Worm (Caenorhabditis elegans) whole organism, L3 larva: ENCODE measurements around the gene arx-4.

Experiments
- ZK546.5 ChIP-seq: sonication (generic microtip); optimal IDR thresholded peaks from 2 replicates; lab custom pipeline; 2017; ENCODE audit warnings: missing biosample characterization, missing genetic modification characterization
- ceh-16 ChIP-seq: sonication (generic microtip); optimal IDR thresholded peaks from 2 replicates; lab custom pipeline; 2017; ENCODE audit warnings: missing biosample characterization, missing genetic modification characterization
- ztf-11 ChIP-seq: fragments of 150-350 bp; optimal IDR thresholded peaks from 2 replicates; lab custom pipeline; 2014; ENCODE audit warnings: missing biosample characterization, missing genetic modification characterization

ce11 chrIII:909540-909939 lies 47.4 kb downstream of the arx-4 start, which contains the start of gene crls-1:
- TF ChIP-seq ceh-16 (tag; lab: Kevin White, UChicago) (no peak), ztf-11 (no peak), ZK546.5 (tag; lab: Kevin White, UChicago) (no peak)
